Fruit fly (Drosophila melanogaster): Measurements from ENCODE around the gene CG7148.
A peak's percentile ranks its signal among the peaks of the same experiment; 100 is the strongest.

The CG7148 gene

DNA sequence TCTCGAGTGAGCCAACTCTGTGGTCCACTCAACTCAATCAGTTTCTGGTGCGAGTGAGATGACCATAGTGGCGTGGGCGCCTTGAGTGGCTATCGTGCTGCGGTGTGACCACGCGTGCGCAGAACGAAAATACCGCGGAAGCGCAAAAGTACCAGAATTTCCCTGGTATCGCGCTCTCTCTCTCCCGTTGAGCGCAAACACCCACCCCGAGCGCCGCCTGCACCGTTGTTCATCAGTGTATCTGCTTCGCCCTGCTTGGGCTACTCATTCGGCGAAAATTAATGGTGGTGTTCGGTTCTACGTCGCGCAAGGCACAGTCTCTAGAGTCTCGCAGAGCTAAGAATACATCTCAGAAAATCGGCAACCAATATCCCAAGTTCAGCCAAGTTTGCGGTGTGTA, 47.3 kb upstream of the CG7148 start (continued):
- no peak for TF ChIP-seq CG2129 (GFP tag; IDR thresholded peaks at IDR 0.05; ENCODE audit: partially characterized antibody)
- TF ChIP-seq CG10462 (GFP tag; optimal IDR thresholded peaks at IDR 0.05) = no peak
- peak; percentile 8 for TF ChIP-seq NC2β (GFP tag; optimal IDR thresholded peaks at IDR 0.05)
- TF ChIP-seq sna (GFP tag; IDR thresholded peaks at IDR 0.05; ENCODE audit: partially characterized antibody) = peak; percentile 66; the same call in 1 of the 2 replicates
- no peak for TF ChIP-seq CG12219 (GFP tag; optimal IDR thresholded peaks at IDR 0.05)
- TF ChIP-seq CG17829 (tag; optimal IDR thresholded peaks at IDR 0.05) = peak; percentile 74
- peak; percentile 16 for TF ChIP-seq sug (tag; optimal IDR thresholded peaks at IDR 0.05)
- TF ChIP-seq her (GFP tag; optimal IDR thresholded peaks at IDR 0.05) = peak; percentile 59
- no peak for TF ChIP-seq Gug (GFP tag; IDR thresholded peaks at IDR 0.05)
- no peak for TF ChIP-seq emc (GFP tag; optimal IDR thresholded peaks at IDR 0.05)

DNA sequence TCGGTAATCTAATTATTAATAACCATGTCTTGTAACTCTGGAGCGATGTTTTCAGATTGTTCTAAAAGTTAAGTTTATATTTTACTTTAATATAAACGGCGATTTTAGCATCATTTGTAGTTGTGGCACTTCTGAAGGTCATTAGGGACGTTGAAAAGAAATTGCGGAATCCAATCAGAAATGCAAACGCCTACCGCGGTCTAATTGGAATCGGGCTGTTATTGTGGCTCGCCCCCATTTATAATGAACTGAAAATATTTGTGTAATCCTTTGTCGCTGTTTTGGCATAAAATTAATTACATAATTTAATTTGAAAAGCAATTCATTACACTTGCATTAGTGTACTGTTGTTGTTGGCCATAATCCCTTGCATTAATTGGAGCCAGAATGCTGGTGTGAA, 46.2 kb upstream of the CG7148 start:
- TF ChIP-seq so (GFP tag; IDR thresholded peaks at IDR 0.05) (no peak), CG7963 (GFP tag; IDR thresholded peaks at IDR 0.05; ENCODE audit: partially characterized antibody) (no peak), sr (GFP tag; IDR thresholded peaks at IDR 0.05) (no peak), pnt (GFP tag; optimal IDR thresholded peaks at IDR 0.05) (no peak), insv (GFP tag; optimal IDR thresholded peaks at IDR 0.05) (peak; percentile 64 to 93), CG1024 (GFP tag; IDR thresholded peaks at IDR 0.05) (no peak), CG1603 (tag; optimal IDR thresholded peaks at IDR 0.05) (no peak), CG5245 (GFP tag; optimal IDR thresholded peaks at IDR 0.05) (no peak)

DNA sequence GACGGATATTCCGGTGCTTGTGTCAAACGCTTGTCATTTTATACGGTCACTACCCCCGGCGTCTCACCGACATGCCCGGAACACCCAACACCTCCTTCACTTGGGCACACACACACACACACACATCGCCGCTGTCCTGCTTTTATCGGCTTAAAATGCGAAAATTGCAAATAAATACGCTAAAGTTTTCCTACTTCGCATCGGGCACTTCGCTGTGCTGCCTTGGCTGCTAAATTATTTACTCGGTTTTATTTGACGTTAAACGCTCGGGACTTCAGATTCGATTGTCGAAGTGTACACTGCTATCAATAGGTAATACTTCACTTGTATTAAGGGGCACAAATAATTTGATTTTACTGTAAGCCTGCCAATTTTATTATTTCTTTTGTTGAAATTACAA, 39.8 kb upstream of the CG7148 start:
- TF ChIP-seq CG3065 (GFP tag; optimal IDR thresholded peaks at IDR 0.05) = no peak
- TF ChIP-seq Dfd (GFP tag; optimal IDR thresholded peaks at IDR 0.05) = peak in 1 of 2 experiments; percentile 56

DNA sequence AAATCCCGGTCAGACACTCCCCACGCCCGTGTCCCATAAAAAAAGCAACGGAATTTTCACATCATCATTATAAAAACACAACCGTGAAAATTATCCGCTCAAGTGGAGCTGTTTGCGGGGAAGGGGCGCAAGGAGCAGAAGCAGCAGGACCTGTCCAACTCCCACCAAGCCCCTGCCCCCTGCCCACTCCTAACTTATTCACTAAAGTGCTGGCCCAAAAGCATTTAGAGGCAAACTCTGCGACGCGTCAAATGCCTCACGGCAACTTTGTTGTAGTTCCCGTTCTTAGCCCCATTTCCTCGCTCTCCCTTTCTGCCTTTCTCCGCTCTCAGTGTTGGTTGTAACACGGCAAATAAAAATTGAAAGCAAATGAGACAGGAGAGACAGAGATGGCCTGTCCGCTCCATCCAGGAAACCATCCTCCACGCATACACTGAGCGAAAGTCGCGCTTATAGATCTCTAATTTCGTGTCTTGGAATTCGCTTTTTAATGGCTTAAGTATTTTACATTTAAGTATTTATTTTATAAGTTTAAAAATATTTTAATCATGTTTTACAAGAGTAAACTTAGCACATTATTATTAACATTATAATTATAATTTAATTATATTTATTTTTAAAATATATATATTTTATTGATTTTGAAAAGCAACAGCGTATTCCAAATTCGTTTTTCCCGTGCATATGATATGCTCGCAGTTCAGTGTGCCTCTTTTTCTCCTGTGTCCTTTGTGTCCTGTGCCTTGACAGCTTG, 27.4 kb upstream of the CG7148 start:
- peak; percentile 14 for TF ChIP-seq CG8388 (GFP tag; optimal IDR thresholded peaks at IDR 0.05)
- TF ChIP-seq crol (GFP tag; IDR thresholded peaks at IDR 0.05) = peak; percentile 74
- no peak for TF ChIP-seq Six4 (GFP tag; optimal IDR thresholded peaks at IDR 0.05)
- no peak for TF ChIP-seq zen2 (GFP tag; IDR thresholded peaks at IDR 0.05; ENCODE audit: partially characterized antibody)
- peak; percentile 14 for TF ChIP-seq ATbp (GFP tag; optimal IDR thresholded peaks at IDR 0.05)
- TF ChIP-seq zfh2 (GFP tag; optimal IDR thresholded peaks at IDR 0.05) = no peak
- TF ChIP-seq CG15601 (tag; optimal IDR thresholded peaks at IDR 0.05) = peak; percentile 12
- TF ChIP-seq ato (GFP tag; IDR thresholded peaks at IDR 0.05; ENCODE audit: partially characterized antibody) = no peak
- peak; percentile 36 for TF ChIP-seq CG6813 (GFP tag; optimal IDR thresholded peaks at IDR 0.05)
- TF ChIP-seq phol (tag; optimal IDR thresholded peaks at IDR 0.05) = peak; percentile 35
- no peak for TF ChIP-seq al (GFP tag; IDR thresholded peaks at IDR 0.05)
- TF ChIP-seq CG1024 (GFP tag; IDR thresholded peaks at IDR 0.05) = no peak
- peak; percentile 27 for TF ChIP-seq Deaf1 (tag; optimal IDR thresholded peaks at IDR 0.05)
- no peak for TF ChIP-seq Hsf (GFP tag; optimal IDR thresholded peaks at IDR 0.05)
- TF ChIP-seq E2f2 (GFP tag; IDR thresholded peaks at IDR 0.05) = no peak
- TF ChIP-seq Dek (tag; optimal IDR thresholded peaks at IDR 0.05) = peak; percentile 9
- TF ChIP-seq Lhr (GFP tag; optimal IDR thresholded peaks at IDR 0.05) = no peak
- TF ChIP-seq PHDP (tag; optimal IDR thresholded peaks at IDR 0.05) = no peak
- peak; percentile 80 for TF ChIP-seq abd-A (tag; optimal IDR thresholded peaks at IDR 0.05)
- TF ChIP-seq CG6854 (GFP tag; optimal IDR thresholded peaks at IDR 0.05) = peak; percentile 9
- TF ChIP-seq CG34376 (GFP tag; optimal IDR thresholded peaks at IDR 0.05) = no peak
- TF ChIP-seq CG11093 (GFP tag; IDR thresholded peaks at IDR 0.05) = no peak
- no peak for TF ChIP-seq pho (GFP tag; optimal IDR thresholded peaks at IDR 0.05)
- TF ChIP-seq CG12942 (GFP tag; optimal IDR thresholded peaks at IDR 0.05) = peak; percentile 8
- TF ChIP-seq ewg (GFP tag; optimal IDR thresholded peaks at IDR 0.05) = peak; percentile 14
- TF ChIP-seq NfI (GFP tag; optimal IDR thresholded peaks at IDR 0.05) = peak; percentile 33
